Worm (Caenorhabditis elegans): Measurements from ENCODE around the gene vha-4.

vha-4 gene

DNA sequence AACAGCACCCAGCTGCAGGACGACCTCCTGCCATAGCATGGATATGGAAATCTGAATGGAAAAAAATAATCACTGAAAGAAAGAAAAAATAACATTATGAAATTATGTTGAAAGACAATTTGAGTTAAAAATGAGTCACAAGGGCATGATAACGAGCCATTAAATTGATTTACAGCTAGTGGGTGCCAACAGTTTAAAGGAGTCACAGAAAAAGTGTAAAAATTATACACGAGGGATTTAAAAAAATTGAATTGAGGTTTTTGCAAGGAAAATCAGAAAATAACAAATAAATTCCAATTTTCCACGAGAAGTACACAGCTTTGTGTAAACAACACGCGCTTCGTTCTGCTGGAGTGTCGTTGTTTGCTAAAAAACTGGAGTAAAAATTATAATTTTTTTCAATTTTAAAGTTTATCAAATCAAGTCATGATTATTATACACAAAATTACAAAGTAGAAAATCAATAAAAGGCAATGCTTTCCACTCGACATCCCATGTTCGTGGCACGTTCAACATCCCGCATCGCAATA is 5.2 kb downstream of the vha-4 start, which contains the start of gene T01H3.3:
T01H3.3 (minus strand) TSS at position 51 of the 530 bp plus-strand sequence.
- TF ChIP-seq tbx-2 (tag; optimal IDR thresholded peaks at IDR 0.05): peak; percentile 34
- no peak for TF ChIP-seq efl-3 (GFP tag; optimal IDR thresholded peaks at IDR 0.05)
- no peak for TF ChIP-seq egl-27 (tag; optimal IDR thresholded peaks at IDR 0.05)
- peak; percentile 42 for TF ChIP-seq nhr-90 (tag; optimal IDR thresholded peaks at IDR 0.05; ENCODE audit: poor library complexity)
- no peak for TF ChIP-seq pqm-1 (tag; optimal IDR thresholded peaks at IDR 0.05)
- peak; percentile 22 for TF ChIP-seq unc-130 (tag; optimal IDR thresholded peaks at IDR 0.05)
- TF ChIP-seq hlh-17 (GFP tag; optimal IDR thresholded peaks at IDR 0.05; ENCODE audit: borderline replicate concordance): no peak
- no peak for TF ChIP-seq ceh-90 (tag; optimal IDR thresholded peaks at IDR 0.05)
- peak; percentile 25 for TF ChIP-seq skn-1 (tag; optimal IDR thresholded peaks at IDR 0.05)
- TF ChIP-seq egl-13 (tag; optimal IDR thresholded peaks at IDR 0.05): no peak
- TF ChIP-seq lin-14 (GFP tag; optimal IDR thresholded peaks at IDR 0.05): peak; percentile 52
- TF ChIP-seq lsy-2 (tag; optimal IDR thresholded peaks at IDR 0.05): peak; percentile 68 to 87
- no peak for TF ChIP-seq lir-3 (tag; optimal IDR thresholded peaks at IDR 0.05; ENCODE audit: poor library complexity)
- peak; percentile 39 for TF ChIP-seq nhr-85 (tag)
- no peak for TF ChIP-seq elt-2 (tag; optimal IDR thresholded peaks at IDR 0.05)
- TF ChIP-seq unc-98 (GFP tag; IDR thresholded peaks at IDR 0.05): no peak
- no peak for TF ChIP-seq zip-4 (GFP tag; optimal IDR thresholded peaks at IDR 0.05)
- TF ChIP-seq ztf-4 (tag; optimal IDR thresholded peaks at IDR 0.05): no peak
- no peak for TF ChIP-seq lin-39 (tag; optimal IDR thresholded peaks at IDR 0.05)
- peak; percentile 50 for TF ChIP-seq C16A3.4 (tag; optimal IDR thresholded peaks at IDR 0.05)
- TF ChIP-seq rnt-1 (tag; optimal IDR thresholded peaks at IDR 0.05): peak; percentile 40
- TF ChIP-seq nhr-11 (tag; optimal IDR thresholded peaks at IDR 0.05): no peak
- TF ChIP-seq xbp-1 (tag; optimal IDR thresholded peaks at IDR 0.05): peak; percentile 53
- TF ChIP-seq nhr-47 (tag; optimal IDR thresholded peaks at IDR 0.05): peak; percentile 52
- peak; percentile 57 to 59 for TF ChIP-seq lin-35 (GFP tag; optimal IDR thresholded peaks at IDR 0.05)
- no peak for TF ChIP-seq sox-4 (tag; optimal IDR thresholded peaks at IDR 0.05)
- TF ChIP-seq nhr-20 (tag; optimal IDR thresholded peaks at IDR 0.05): peak; percentile 43
- peak in 2 of 6 experiments; percentile 12 to 43 for TF ChIP-seq elt-3 (tag; optimal IDR thresholded peaks at IDR 0.05)
- TF ChIP-seq hlh-4 (tag; optimal IDR thresholded peaks at IDR 0.05): no peak
- TF ChIP-seq lin-13 (GFP tag; optimal IDR thresholded peaks at IDR 0.05): peak; percentile 36
- TF ChIP-seq swsn-7 (tag; optimal IDR thresholded peaks at IDR 0.05): peak; percentile 58
- TF ChIP-seq dpl-1 (GFP tag; optimal IDR thresholded peaks at IDR 0.05): peak; percentile 42 to 63 (median 52)
- TF ChIP-seq ceh-82 (tag; optimal IDR thresholded peaks at IDR 0.05): peak in 2 of 3 experiments; percentile 20 to 31
- TF ChIP-seq nhr-84 (tag; optimal IDR thresholded peaks at IDR 0.05): no peak
- TF ChIP-seq nhr-28 (tag; optimal IDR thresholded peaks at IDR 0.05): no peak
- no peak for TF ChIP-seq C04F5.9 (tag; optimal IDR thresholded peaks at IDR 0.05)
- TF ChIP-seq nhr-77 (tag; optimal IDR thresholded peaks at IDR 0.05): no peak
- peak; percentile 41; the same call in 1 of the 2 replicates for TF ChIP-seq nhr-19 (GFP tag; conservative IDR thresholded peaks at IDR 0.05)
- peak; percentile 58 for TF ChIP-seq F16B12.6 (tag; optimal IDR thresholded peaks at IDR 0.05)
- TF ChIP-seq mep-1 (tag; optimal IDR thresholded peaks at IDR 0.05): peak; percentile 13
- TF ChIP-seq ceh-8 (GFP tag; optimal IDR thresholded peaks at IDR 0.05): no peak
- no peak for TF ChIP-seq nhr-76 (tag; optimal IDR thresholded peaks at IDR 0.05)
- peak; percentile 73 for TF ChIP-seq snu-23 (GFP tag; optimal IDR thresholded peaks at IDR 0.05)
- peak; percentile 52 to 66 for TF ChIP-seq efl-1 (optimal IDR thresholded peaks at IDR 0.05)
- TF ChIP-seq efl-1 (GFP tag; optimal IDR thresholded peaks at IDR 0.05 in 1 of 2): peak in 1 of 2 experiments; percentile 58
- TF ChIP-seq isw-1 (GFP tag; IDR thresholded peaks at IDR 0.05): no peak
- TF ChIP-seq dsc-1 (tag; optimal IDR thresholded peaks at IDR 0.05): peak; percentile 33
- peak; percentile 66 for TF ChIP-seq nhr-71 (tag; optimal IDR thresholded peaks at IDR 0.05)
